Fruit fly (Drosophila melanogaster) whole organism: ENCODE measurements around the gene CG7567.

Source experiments
- Dll ChIP-seq: fragments of >200 bp; optimal IDR thresholded peaks from 2 replicates; lab custom pipeline; 2017
- pan ChIP-seq: fragments of >200 bp; optimal IDR thresholded peaks from 2 replicates; lab custom pipeline; 2017
- psq ChIP-seq: fragments of >200 bp; optimal IDR thresholded peaks from 2 replicates; lab custom pipeline; 2017
- usp ChIP-seq: fragments of >200 bp; optimal IDR thresholded peaks from 2 replicates; lab custom pipeline; 2017; ENCODE audit warnings: missing biosample characterization, missing genetic modification characterization, mixed read lengths

DNA sequence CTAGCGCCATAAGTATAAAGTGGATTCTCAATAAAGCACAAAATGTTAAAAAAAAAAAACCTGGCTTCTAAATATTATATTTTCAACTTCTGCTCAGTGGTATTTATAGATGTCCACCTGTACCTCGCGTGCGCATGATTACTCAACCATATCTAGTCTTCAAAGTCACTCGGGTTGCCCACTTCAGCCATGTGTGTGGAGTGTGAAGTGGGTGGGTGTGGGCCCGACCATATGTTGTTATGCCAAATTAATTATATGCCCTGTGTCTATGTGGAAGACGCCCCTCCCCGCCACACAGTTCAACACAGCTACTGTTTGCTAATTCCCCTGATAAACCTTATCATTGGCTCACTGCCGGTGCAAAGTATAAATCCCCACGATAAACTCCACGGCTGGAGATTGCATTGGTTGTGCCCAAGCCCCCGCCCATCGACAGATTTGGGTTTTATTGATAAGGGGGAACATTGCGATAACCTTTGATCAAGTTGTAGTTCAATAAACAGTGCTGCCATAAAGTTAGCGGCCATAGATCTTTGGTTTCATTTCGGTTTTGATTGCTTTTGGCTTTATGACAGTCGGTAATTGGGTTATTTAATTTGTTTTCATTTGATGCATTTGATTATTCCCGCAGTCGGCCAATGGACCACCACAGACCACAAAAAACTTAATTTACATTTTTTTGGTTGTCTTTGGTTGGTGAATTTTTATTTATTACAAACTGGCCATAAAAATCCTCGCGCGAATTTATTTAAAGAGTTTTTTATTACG is 33.0 kb upstream of the CG7567 start:
- TF ChIP-seq pan (lab: Kevin White, UChicago) (no peak), psq (lab: Kevin White, UChicago) (no peak), Dll (lab: Kevin White, UChicago) (no peak), usp (GFP tag; lab: Kevin White, UChicago) (no peak)
